Worm (Caenorhabditis elegans) whole organism, mixed stage, embryonic: ENCODE measurements around the gene prx-6.

ENCODE experiments used
- M03D4.4 ChIP-seq: sonication (generic microtip); optimal IDR thresholded peaks from 2 replicates; lab custom pipeline; 2017; ENCODE audit warnings: mild to moderate bottlenecking, missing genetic modification characterization, missing compliant biosample characterization
- bed-3 ChIP-seq: fragments of 200-800 bp; sonication (Bioruptor generic); optimal IDR thresholded peaks from 3 replicates; lab custom pipeline; 2018; ENCODE audit warnings: mild to moderate bottlenecking, missing genetic modification characterization, moderate library complexity, missing compliant biosample characterization
- blmp-1 ChIP-seq: fragments of 150-350 bp; optimal IDR thresholded peaks from 2 replicates; lab custom pipeline; 2014; ENCODE audit warnings: missing biosample characterization, missing genetic modification characterization
- ceh-39 ChIP-seq: fragments of 150-350 bp; optimal IDR thresholded peaks from 2 replicates; lab custom pipeline; 2014; ENCODE audit warnings: missing biosample characterization, missing genetic modification characterization
- ceh-43 ChIP-seq: fragments of 200-800 bp; sonication (Bioruptor generic); optimal IDR thresholded peaks from 2 replicates; lab custom pipeline; 2018; ENCODE audit warnings: mild to moderate bottlenecking, missing genetic modification characterization, moderate library complexity, missing compliant biosample characterization
- ceh-83 ChIP-seq: fragments of 200-800 bp; sonication (Bioruptor generic); optimal IDR thresholded peaks from 2 replicates; lab custom pipeline; 2018; ENCODE audit warnings: mild to moderate bottlenecking, missing genetic modification characterization, missing compliant biosample characterization
- ces-1 ChIP-seq: fragments of 150-350 bp; optimal IDR thresholded peaks from 2 replicates; lab custom pipeline; 2014; ENCODE audit warnings: missing biosample characterization, missing genetic modification reagents, missing genetic modification characterization
- cnd-1 ChIP-seq: fragments of 200-800 bp; sonication (Bioruptor generic); optimal IDR thresholded peaks from 2 replicates; lab custom pipeline; 2018; ENCODE audit warnings: mild to moderate bottlenecking, missing genetic modification characterization, missing compliant biosample characterization
- drap-1 ChIP-seq: fragments of 200-800 bp; sonication (Bioruptor generic); optimal IDR thresholded peaks from 3 replicates; lab custom pipeline; 2018; ENCODE audit warnings: mild to moderate bottlenecking, missing genetic modification characterization, missing compliant biosample characterization
- elt-1 ChIP-seq: sonication (generic microtip); optimal IDR thresholded peaks from 2 replicates; lab custom pipeline; 2017; ENCODE audit warnings: missing genetic modification characterization, mild to moderate bottlenecking, missing compliant biosample characterization, antibody characterized with exemption, moderate library complexity, borderline replicate concordance; ENCODE audit not compliant: insufficient read depth
- elt-3 ChIP-seq: fragments of 150-350 bp; optimal IDR thresholded peaks from 2 replicates; lab custom pipeline; 2014; ENCODE audit warnings: missing biosample characterization, missing genetic modification characterization
- ham-2 ChIP-seq: fragments of 200-800 bp; sonication (Bioruptor generic); optimal IDR thresholded peaks from 2 replicates; lab custom pipeline; 2018; ENCODE audit warnings: mild to moderate bottlenecking, missing genetic modification characterization, missing compliant biosample characterization
- hlh-1 ChIP-seq: fragments of 150-350 bp; optimal IDR thresholded peaks from 2 replicates; lab custom pipeline; 2014; ENCODE audit warnings: missing biosample characterization, missing genetic modification reagents, missing genetic modification characterization
- lin-13 ChIP-seq: fragments of 150-350 bp; optimal IDR thresholded peaks from 2 replicates; lab custom pipeline; 2014; ENCODE audit warnings: missing biosample characterization, missing genetic modification characterization
- lin-32 ChIP-seq: fragments of 200-800 bp; sonication (Bioruptor generic); optimal IDR thresholded peaks from 2 replicates; lab custom pipeline; 2018; ENCODE audit warnings: mild to moderate bottlenecking, missing genetic modification characterization, missing compliant biosample characterization
- lsy-2 ChIP-seq: fragments of 150-350 bp; optimal IDR thresholded peaks from 2 replicates; lab custom pipeline; 2014; ENCODE audit warnings: missing biosample characterization, missing genetic modification characterization
- mab-5 ChIP-seq: fragments of 150-350 bp; optimal IDR thresholded peaks from 2 replicates; lab custom pipeline; 2014; ENCODE audit warnings: missing biosample characterization, missing genetic modification characterization
- mep-1 ChIP-seq: fragments of 150-350 bp; optimal IDR thresholded peaks from 2 replicates; lab custom pipeline; 2017; ENCODE audit warnings: missing biosample characterization, missing genetic modification reagents, missing genetic modification characterization, inconsistent platforms
- mls-2 ChIP-seq: sonication (generic microtip); optimal IDR thresholded peaks from 2 replicates; lab custom pipeline; 2016; ENCODE audit warnings: mild to moderate bottlenecking, missing genetic modification characterization, moderate library complexity, missing compliant biosample characterization
- nhr-12 ChIP-seq: fragments of 150-350 bp; optimal IDR thresholded peaks from 2 replicates; lab custom pipeline; 2014; ENCODE audit warnings: missing biosample characterization, missing genetic modification characterization
- nhr-2 ChIP-seq: fragments of 150-350 bp; optimal IDR thresholded peaks from 2 replicates; lab custom pipeline; 2014; ENCODE audit warnings: missing biosample characterization, missing genetic modification characterization
- nhr-28 ChIP-seq: fragments of 150-350 bp; optimal IDR thresholded peaks from 2 replicates; lab custom pipeline; 2014; ENCODE audit warnings: missing biosample characterization, missing genetic modification characterization
- nhr-76 ChIP-seq: sonication (generic microtip); optimal IDR thresholded peaks from 2 replicates; lab custom pipeline; 2017; ENCODE audit warnings: missing biosample characterization, missing genetic modification characterization
- sem-2 ChIP-seq: fragments of 200-800 bp; sonication (Bioruptor generic); optimal IDR thresholded peaks from 2 replicates; lab custom pipeline; 2018; ENCODE audit warnings: mild to moderate bottlenecking, missing genetic modification characterization, missing compliant biosample characterization
- snpc-4 ChIP-seq: fragments of 150-350 bp; optimal IDR thresholded peaks from 2 replicates; lab custom pipeline; 2014; ENCODE audit warnings: missing biosample characterization, missing genetic modification characterization
- sptf-1 ChIP-seq: sonication (generic microtip); optimal IDR thresholded peaks from 2 replicates; lab custom pipeline; 2017; ENCODE audit warnings: mild to moderate bottlenecking, missing genetic modification characterization, moderate library complexity, missing compliant biosample characterization
- tbx-8 ChIP-seq: fragments of 200-800 bp; sonication (Bioruptor generic); optimal IDR thresholded peaks from 2 replicates; lab custom pipeline; 2018; ENCODE audit warnings: mild to moderate bottlenecking, missing genetic modification characterization, moderate library complexity, missing compliant biosample characterization
- unc-120 ChIP-seq: sonication (generic microtip); optimal IDR thresholded peaks from 2 replicates; lab custom pipeline; 2017; ENCODE audit warnings: missing genetic modification characterization, missing compliant biosample characterization; ENCODE audit not compliant: poor library complexity, severe bottlenecking
- unc-39 ChIP-seq: fragments of 150-350 bp; optimal IDR thresholded peaks from 2 replicates; lab custom pipeline; 2014; ENCODE audit warnings: missing biosample characterization, missing genetic modification characterization
- unc-62 ChIP-seq: fragments of 150-350 bp; optimal IDR thresholded peaks from 2 replicates; lab custom pipeline; 2014; ENCODE audit warnings: missing biosample characterization, missing genetic modification reagents, missing genetic modification characterization
- zip-8 ChIP-seq: fragments of 150-350 bp; optimal IDR thresholded peaks from 2 replicates; lab custom pipeline; 2014; ENCODE audit warnings: missing biosample characterization, missing genetic modification characterization
- ztf-11 ChIP-seq: fragments of 150-350 bp; optimal IDR thresholded peaks from 2 replicates; lab custom pipeline; 2014; ENCODE audit warnings: missing biosample characterization, missing genetic modification characterization

prx-6 gene

ce11 chrV:4674506-4674905 is 45.4 kb downstream of the prx-6 start, which contains the start of gene K03B4.8:
Gene K03B4.8 (minus strand): TSS chrV:4674606.
- TF ChIP-seq sptf-1: no peak
- no peak for TF ChIP-seq cnd-1 (tag; lab: Kevin White, UChicago)
- TF ChIP-seq ztf-11 (tag; lab: Kevin White, UChicago): no peak
- TF ChIP-seq mep-1 (tag; lab: Kevin White, UChicago): no peak
- no peak for TF ChIP-seq mab-5 (tag; lab: Kevin White, UChicago)
- no peak for TF ChIP-seq bed-3 (GFP tag; lab: Kevin White, UChicago)
- TF ChIP-seq lin-32 (GFP tag; lab: Kevin White, UChicago): no peak
- no peak for TF ChIP-seq lsy-2 (tag; lab: Kevin White, UChicago)
- no peak for TF ChIP-seq ceh-43 (GFP tag; lab: Kevin White, UChicago)
- no peak for TF ChIP-seq nhr-76
- no peak for TF ChIP-seq nhr-12 (tag; lab: Kevin White, UChicago)
- TF ChIP-seq nhr-2: no peak
- no peak for TF ChIP-seq tbx-8 (GFP tag; lab: Kevin White, UChicago)
- no peak for TF ChIP-seq ceh-83 (GFP tag; lab: Kevin White, UChicago)
- no peak for TF ChIP-seq ces-1
- TF ChIP-seq M03D4.4 (tag; lab: Kevin White, UChicago): no peak
- TF ChIP-seq blmp-1 (tag; lab: Kevin White, UChicago): no peak
- TF ChIP-seq zip-8 (tag; lab: Kevin White, UChicago): no peak
- no peak for TF ChIP-seq hlh-1 (tag; lab: Kevin White, UChicago)

- TF ChIP-seq unc-39 (tag; lab: Kevin White, UChicago): no peak
Observed at ce11 chrV:4672487-4672886, 47.4 kb downstream of the prx-6 start, which contains the start of gene K03B4.9. Gene K03B4.9 (minus strand): TSS chrV:4672587.

- TF ChIP-seq lin-13 (tag; lab: Kevin White, UChicago) (no peak), elt-1 (tag; lab: Kevin White, UChicago) (no peak), sptf-1 (no peak), blmp-1 (tag; lab: Kevin White, UChicago) (no peak), lin-32 (GFP tag; lab: Kevin White, UChicago) (no peak), ztf-11 (tag; lab: Kevin White, UChicago) (no peak), tbx-8 (GFP tag; lab: Kevin White, UChicago) (no peak), cnd-1 (tag; lab: Kevin White, UChicago) (no peak), unc-39 (tag; lab: Kevin White, UChicago) (no peak), ceh-39 (no peak), nhr-28 (no peak), lsy-2 (tag; lab: Kevin White, UChicago) (no peak), nhr-76 (no peak), drap-1 (no peak), nhr-2 (no peak), mls-2 (tag; lab: Kevin White, UChicago) (no peak), ceh-43 (GFP tag; lab: Kevin White, UChicago) (no peak)
- TF ChIP-seq, all 35 proteins: peak for 0
Observed at ce11 chrV:4668636-4669035, 51.3 kb downstream of the prx-6 start, which contains the start of gene srx-77. Gene srx-77 (minus strand): TSS chrV:4668736.

ce11 chrV:4667062-4667461 is 52.8 kb downstream of the prx-6 start:
- TF ChIP-seq nhr-2: no peak
- TF ChIP-seq unc-62 (GFP tag; lab: Kevin White, UChicago): no peak
- no peak for TF ChIP-seq cnd-1 (tag; lab: Kevin White, UChicago)
- peak; percentile 54 for TF ChIP-seq ham-2 (GFP tag; lab: Kevin White, UChicago)
- TF ChIP-seq mls-2 (tag; lab: Kevin White, UChicago): no peak
- no peak for TF ChIP-seq ztf-11 (tag; lab: Kevin White, UChicago)
- TF ChIP-seq elt-3: no peak
- TF ChIP-seq bed-3 (GFP tag; lab: Kevin White, UChicago): no peak

- no peak for TF ChIP-seq lin-13 (tag; lab: Kevin White, UChicago)
- TF ChIP-seq ztf-11 (tag; lab: Kevin White, UChicago): no peak
- TF ChIP-seq tbx-8 (GFP tag; lab: Kevin White, UChicago): no peak
- no peak for TF ChIP-seq mep-1 (tag; lab: Kevin White, UChicago)
- no peak for TF ChIP-seq ceh-83 (GFP tag; lab: Kevin White, UChicago)
- TF ChIP-seq sptf-1: no peak
- TF ChIP-seq drap-1: no peak
- no peak for TF ChIP-seq nhr-2
- no peak for TF ChIP-seq snpc-4 (tag; lab: Kevin White, UChicago)
- TF ChIP-seq unc-120 (tag; lab: Kevin White, UChicago): no peak
- TF ChIP-seq hlh-1 (tag; lab: Kevin White, UChicago): no peak
- no peak for TF ChIP-seq sem-2 (GFP tag; lab: Kevin White, UChicago)
- no peak for TF ChIP-seq ces-1
Observed at ce11 chrV:4665651-4666050, 54.2 kb downstream of the prx-6 start, which contains the start of gene srx-73. Gene srx-73 (minus strand): TSS chrV:4665751.
